Worm (Caenorhabditis elegans) whole organism, L1 larva: ENCODE results near the gene srw-99.

ENCODE experiments used
- C04F5.9 ChIP-seq: sonication (generic microtip); optimal IDR thresholded peaks from 2 replicates; lab custom pipeline; 2016; ENCODE audit warnings: missing genetic modification characterization, missing compliant biosample characterization
- C34B4.2 ChIP-seq: sonication (generic microtip); optimal IDR thresholded peaks from 2 replicates; lab custom pipeline; 2017; ENCODE audit warnings: mild to moderate bottlenecking, missing genetic modification characterization, missing compliant biosample characterization
- F16B12.6 ChIP-seq: fragments of 150-350 bp; optimal IDR thresholded peaks from 2 replicates; lab custom pipeline; 2014; ENCODE audit warnings: missing biosample characterization, missing genetic modification characterization
- aha-1 ChIP-seq: fragments of 150-350 bp; optimal IDR thresholded peaks from 2 replicates; lab custom pipeline; 2014; ENCODE audit warnings: missing biosample characterization, missing genetic modification characterization
- alr-1 ChIP-seq: fragments of 200-800 bp; sonication (Bioruptor generic); optimal IDR thresholded peaks from 2 replicates; lab custom pipeline; 2018; ENCODE audit warnings: borderline replicate concordance, mild to moderate bottlenecking, missing genetic modification characterization, missing compliant biosample characterization
- aly-2 ChIP-seq: fragments of 150-350 bp; optimal IDR thresholded peaks from 2 replicates; lab custom pipeline; 2014; ENCODE audit warnings: missing biosample characterization, missing genetic modification characterization
- ama-1 ChIP-seq: fragments of 150-350 bp; optimal IDR thresholded peaks from 2 replicates; lab custom pipeline; 2014
- ceh-88 ChIP-seq: fragments of 200-800 bp; sonication (Bioruptor generic); IDR thresholded peaks from 2 replicates; pipeline ENCODE4 v1.3.6; 2022; ENCODE audit warnings: missing genetic modification characterization, missing compliant biosample characterization
- ces-1 ChIP-seq: fragments of 150-350 bp; optimal IDR thresholded peaks from 2 replicates; lab custom pipeline; 2014; ENCODE audit warnings: missing biosample characterization, missing genetic modification reagents, missing genetic modification characterization
- dpl-1 ChIP-seq, 3 experiments: fragments of 150-350 bp in 2 of 3; sonication (generic microtip) in 1 of 3; optimal IDR thresholded peaks; 2 replicates each; lab custom pipeline; 2014 to 2017; ENCODE audit warnings: missing biosample characterization in 3 of 3, missing genetic modification characterization in 3 of 3, missing genetic modification reagents in 3 of 3
- dsc-1 ChIP-seq: sonication (generic microtip); optimal IDR thresholded peaks from 2 replicates; lab custom pipeline; 2016; ENCODE audit warnings: mild to moderate bottlenecking, missing genetic modification characterization, missing compliant biosample characterization
- efl-1 ChIP-seq, 4 experiments: fragments of 150-350 bp; optimal IDR thresholded peaks in 3 of 4; peaks in 1 of 4; 1 replicate in 1 of 4; 2 replicates in 3 of 4; lab custom pipeline; 2014; ENCODE audit warnings: missing biosample characterization in 2 of 4, missing genetic modification characterization in 2 of 4, missing genetic modification reagents in 2 of 4
- egl-13 ChIP-seq: sonication (generic microtip); optimal IDR thresholded peaks from 2 replicates; lab custom pipeline; 2016; ENCODE audit warnings: missing genotype, missing genetic modification reagents, missing genetic modification characterization, missing compliant biosample characterization
- egl-27 ChIP-seq, 2 experiments: fragments of 150-350 bp in 1 of 2; sonication (generic microtip); optimal IDR thresholded peaks; 3 replicates each; lab custom pipeline; 2017 to 2018; ENCODE audit warnings: missing biosample characterization in 2 of 2, missing genetic modification characterization in 2 of 2, missing genetic modification reagents in 2 of 2
- ets-5 ChIP-seq: fragments of 200-800 bp; sonication (Bioruptor generic); IDR thresholded peaks from 2 replicates; pipeline ENCODE4 v1.3.6; 2022; ENCODE audit warnings: missing genetic modification characterization, missing compliant biosample characterization
- fkh-10 ChIP-seq: sonication (generic microtip); optimal IDR thresholded peaks from 2 replicates; lab custom pipeline; 2017; ENCODE audit warnings: missing biosample characterization, missing genetic modification reagents, missing genetic modification characterization
- fkh-4 ChIP-seq: sonication (generic microtip); optimal IDR thresholded peaks from 2 replicates; lab custom pipeline; 2016; ENCODE audit warnings: missing compliant biosample characterization, missing genetic modification characterization, borderline replicate concordance
- fkh-8 ChIP-seq: sonication (generic microtip); optimal IDR thresholded peaks from 2 replicates; lab custom pipeline; 2016; ENCODE audit warnings: mild to moderate bottlenecking, missing genetic modification characterization, missing compliant biosample characterization
- fos-1 ChIP-seq: fragments of 150-350 bp; optimal IDR thresholded peaks from 2 replicates; lab custom pipeline; 2014; ENCODE audit warnings: missing biosample characterization, missing genetic modification characterization
- hlh-17 ChIP-seq: fragments of 200-800 bp; sonication (Bioruptor generic); optimal IDR thresholded peaks from 2 replicates; lab custom pipeline; 2018; ENCODE audit warnings: missing genetic modification characterization, mild to moderate bottlenecking, missing compliant biosample characterization, moderate library complexity, borderline replicate concordance
- hlh-4 ChIP-seq: sonication (generic microtip); optimal IDR thresholded peaks from 2 replicates; lab custom pipeline; 2016; ENCODE audit warnings: mild to moderate bottlenecking, missing genetic modification characterization, missing compliant biosample characterization
- hpl-2 ChIP-seq: fragments of 150-350 bp; optimal IDR thresholded peaks from 2 replicates; lab custom pipeline; 2014; ENCODE audit warnings: missing biosample characterization, missing genetic modification reagents, missing genetic modification characterization
- lin-14 ChIP-seq: fragments of 200-800 bp; sonication (Bioruptor generic); optimal IDR thresholded peaks from 2 replicates; lab custom pipeline; 2018; ENCODE audit warnings: mild to moderate bottlenecking, missing genetic modification characterization, moderate library complexity, missing compliant biosample characterization
- lin-39 ChIP-seq: fragments of 150-350 bp; optimal IDR thresholded peaks from 2 replicates; lab custom pipeline; 2014; ENCODE audit warnings: missing biosample characterization, missing genetic modification reagents, missing genetic modification characterization
- lir-3 ChIP-seq: sonication (generic microtip); optimal IDR thresholded peaks from 2 replicates; lab custom pipeline; 2016; ENCODE audit warnings: mild to moderate bottlenecking, missing genetic modification characterization, moderate library complexity, missing compliant biosample characterization; ENCODE audit not compliant: poor library complexity
- mef-2 ChIP-seq: fragments of 150-350 bp; optimal IDR thresholded peaks from 2 replicates; lab custom pipeline; 2014; ENCODE audit warnings: missing biosample characterization, missing genetic modification characterization
- nhr-11 ChIP-seq: fragments of 150-350 bp; optimal IDR thresholded peaks from 2 replicates; lab custom pipeline; 2014; ENCODE audit warnings: missing biosample characterization, missing genetic modification characterization
- nhr-28 ChIP-seq: fragments of 150-350 bp; optimal IDR thresholded peaks from 2 replicates; lab custom pipeline; 2014; ENCODE audit warnings: missing biosample characterization, missing genetic modification characterization
- nhr-76 ChIP-seq: sonication (generic microtip); optimal IDR thresholded peaks from 2 replicates; lab custom pipeline; 2017; ENCODE audit warnings: missing biosample characterization, missing genetic modification characterization
- nhr-84 ChIP-seq: sonication (generic microtip); optimal IDR thresholded peaks from 2 replicates; lab custom pipeline; 2017; ENCODE audit warnings: missing biosample characterization, missing genetic modification characterization
- nhr-85 ChIP-seq: sonication (generic microtip); peaks from one replicate; lab custom pipeline; 2016; ENCODE audit warnings: missing genetic modification characterization, inconsistent platforms, missing compliant biosample characterization
- nhr-90 ChIP-seq: sonication (generic microtip); optimal IDR thresholded peaks from 2 replicates; lab custom pipeline; 2016; ENCODE audit warnings: mild to moderate bottlenecking, missing genetic modification characterization, missing compliant biosample characterization; ENCODE audit not compliant: poor library complexity
- pag-3 ChIP-seq: sonication (generic microtip); optimal IDR thresholded peaks from 2 replicates; lab custom pipeline; 2017; ENCODE audit warnings: missing genetic modification characterization, mild to moderate bottlenecking, missing compliant biosample characterization, antibody characterized with exemption, borderline replicate concordance; ENCODE audit not compliant: insufficient read depth
- snu-23 ChIP-seq: sonication (generic microtip); optimal IDR thresholded peaks from 2 replicates; lab custom pipeline; 2016; ENCODE audit warnings: missing genetic modification characterization, missing compliant biosample characterization
- sptf-1 ChIP-seq: fragments of 150-350 bp; optimal IDR thresholded peaks from 2 replicates; lab custom pipeline; 2014; ENCODE audit warnings: missing biosample characterization, missing genetic modification characterization
- tbx-2 ChIP-seq: sonication (generic microtip); optimal IDR thresholded peaks from 2 replicates; lab custom pipeline; 2016; ENCODE audit warnings: missing genetic modification characterization, missing compliant biosample characterization
- unc-130 ChIP-seq: fragments of 150-350 bp; optimal IDR thresholded peaks from 2 replicates; lab custom pipeline; 2017; ENCODE audit warnings: missing biosample characterization, missing genetic modification characterization, inconsistent platforms
- unc-30 ChIP-seq: sonication (generic microtip); optimal IDR thresholded peaks from 2 replicates; lab custom pipeline; 2017; ENCODE audit warnings: missing biosample characterization, missing genetic modification characterization
- unc-86 ChIP-seq: sonication (generic microtip); optimal IDR thresholded peaks from 2 replicates; lab custom pipeline; 2016; ENCODE audit warnings: missing genetic modification characterization, missing compliant biosample characterization
- unc-98 ChIP-seq: fragments of 200-800 bp; sonication (Bioruptor generic); IDR thresholded peaks from 2 replicates; pipeline ENCODE4 v1.3.6; 2022; ENCODE audit warnings: missing genetic modification characterization, missing compliant biosample characterization
- vab-15 ChIP-seq: sonication (generic microtip); optimal IDR thresholded peaks from 2 replicates; lab custom pipeline; 2017; ENCODE audit warnings: missing genotype, mild to moderate bottlenecking, missing genetic modification characterization, missing compliant biosample characterization
- zip-4 ChIP-seq: fragments of 200-800 bp; sonication (Bioruptor generic); optimal IDR thresholded peaks from 2 replicates; lab custom pipeline; 2018; ENCODE audit warnings: mild to moderate bottlenecking, missing genetic modification characterization, moderate library complexity, missing compliant biosample characterization
- ztf-4 ChIP-seq: fragments of 150-350 bp; optimal IDR thresholded peaks from 2 replicates; lab custom pipeline; 2014; ENCODE audit warnings: missing biosample characterization, missing genetic modification characterization

Gene srw-99

ce11 chrV:1678228-1678627 is 30.3 kb upstream of the srw-99 start, which contains the start of gene srw-98:
Gene srw-98, minus strand, starts transcription at chrV:1678328.
- TF ChIP-seq hpl-2 (GFP tag; lab: Kevin White, UChicago) (no peak), nhr-28 (tag; lab: Kevin White, UChicago) (no peak), hlh-4 (no peak), nhr-85 (tag; lab: Kevin White, UChicago) (no peak), tbx-2 (tag; lab: Kevin White, UChicago) (no peak), unc-86 (tag; lab: Kevin White, UChicago) (no peak), nhr-90 (no peak)

ce11 chrV:1680770-1681169 is 27.8 kb upstream of the srw-99 start, which contains the start of gene srw-91:
Gene srw-91, minus strand, starts transcription at chrV:1680870.
- TF ChIP-seq aly-2, result no peak
- no peak for TF ChIP-seq C34B4.2 (tag; lab: Kevin White, UChicago)
- TF ChIP-seq vab-15, result no peak
- no peak for TF ChIP-seq pag-3 (tag; lab: Kevin White, UChicago)
- TF ChIP-seq ces-1, result no peak
- TF ChIP-seq zip-4 (GFP tag; lab: Kevin White, UChicago), result no peak
- no peak for TF ChIP-seq aha-1 (tag; lab: Kevin White, UChicago)
- TF ChIP-seq snu-23, result no peak
- TF ChIP-seq dsc-1 (tag; lab: Kevin White, UChicago), result no peak
- no peak for TF ChIP-seq C04F5.9 (tag; lab: Kevin White, UChicago)

ce11 chrV:1682279-1682678 is 26.3 kb upstream of the srw-99 start, which contains the start of gene srh-3:
Gene srh-3, plus strand, starts transcription at chrV:1682579.
- TF ChIP-seq ets-5 (GFP tag; lab: Robert Waterston, UW) (no peak), sptf-1 (tag; lab: Kevin White, UChicago) (no peak), efl-1 (optimal IDR thresholded peaks at IDR 0.05; lab: Kevin White, UChicago) (no peak), efl-1 (GFP tag; optimal IDR thresholded peaks at IDR 0.05 in 1 of 2; lab: Kevin White, UChicago) (no peak), ces-1 (no peak), fkh-4 (tag; lab: Kevin White, UChicago) (no peak), aha-1 (tag; lab: Kevin White, UChicago) (no peak), mef-2 (tag; lab: Kevin White, UChicago) (no peak), ama-1 (lab: Kevin White, UChicago) (no peak), nhr-11 (tag; lab: Kevin White, UChicago) (no peak), fkh-10 (GFP tag; lab: Kevin White, UChicago) (no peak), nhr-85 (tag; lab: Kevin White, UChicago) (no peak), F16B12.6 (tag; lab: Kevin White, UChicago) (no peak), nhr-76 (tag; lab: Kevin White, UChicago) (no peak)

- TF ChIP-seq unc-98 (no peak), lir-3 (no peak), hpl-2 (GFP tag; lab: Kevin White, UChicago) (no peak), alr-1 (tag; lab: Kevin White, UChicago) (no peak), egl-27 (tag; optimal IDR thresholded peaks at IDR 0.05; lab: Kevin White, UChicago) (no peak), fkh-8 (no peak), unc-130 (tag; lab: Kevin White, UChicago) (no peak), ceh-88 (GFP tag; lab: Robert Waterston, UW) (no peak), unc-30 (no peak), egl-13 (tag; lab: Kevin White, UChicago) (no peak), C04F5.9 (tag; lab: Kevin White, UChicago) (no peak), hlh-17 (no peak), fos-1 (tag; lab: Kevin White, UChicago) (no peak), nhr-84 (tag; lab: Kevin White, UChicago) (no peak), pag-3 (tag; lab: Kevin White, UChicago) (no peak), lin-14 (GFP tag; lab: Kevin White, UChicago) (no peak), ztf-4 (no peak), dpl-1 (GFP tag; optimal IDR thresholded peaks at IDR 0.05; lab: Kevin White, UChicago) (no peak), lin-39 (tag; lab: Kevin White, UChicago) (no peak), zip-4 (GFP tag; lab: Kevin White, UChicago) (no peak)
These were observed 23.2 kb upstream of the srw-99 start, which contains the start of gene srh-5 for ce11 chrV:1685328-1685727. Gene srh-5, plus strand, starts transcription at chrV:1685628.
